Fruit fly (Drosophila melanogaster): ENCODE measurements around the gene Trs20.

DNA sequence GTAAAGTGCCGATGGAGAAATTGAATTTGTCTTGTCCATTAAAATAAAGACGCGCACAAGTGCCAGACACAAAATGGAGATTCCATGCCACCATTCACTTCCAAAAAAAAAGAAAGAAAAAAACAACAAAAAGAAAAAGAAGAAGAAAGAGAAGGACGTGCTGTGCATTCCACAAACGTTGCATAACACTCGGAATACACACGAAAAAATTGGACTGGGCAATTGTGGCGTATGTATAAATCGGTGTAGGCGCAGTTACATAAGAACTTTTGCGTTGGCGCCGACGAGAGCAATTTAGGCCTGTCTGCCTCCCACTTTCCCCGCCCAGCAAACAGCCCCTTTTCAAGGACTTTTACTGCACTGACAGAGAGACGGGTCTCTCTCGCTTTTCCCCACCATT is 15.9 kb upstream of the Trs20 start:
- TF ChIP-seq CG8478 (optimal IDR thresholded peaks at IDR 0.05) (no peak), CTCF (optimal IDR thresholded peaks at IDR 0.05) (no peak)

All from S2 (cell line).